Fruit fly (Drosophila melanogaster) whole organism, adult: ENCODE measurements around the gene amx.
A peak's percentile ranks its signal among the peaks of the same experiment; 100 is the strongest.

Source experiments
- CG11617 ChIP-seq: fragments of 200-800 bp; sonication (Bioruptor generic); optimal IDR thresholded peaks from 2 replicates; lab custom pipeline; 2017; ENCODE audit warnings: mild to moderate bottlenecking, missing biosample characterization, missing genetic modification reagents, missing genetic modification characterization
- CG12768 ChIP-seq: fragments of 200-800 bp; sonication (Bioruptor generic); optimal IDR thresholded peaks from 2 replicates; lab custom pipeline; 2017; ENCODE audit warnings: missing biosample characterization, missing genetic modification characterization, mild to moderate bottlenecking, moderate library complexity, missing genetic modification reagents
- CG14711 ChIP-seq: fragments of 200-800 bp; sonication (Bioruptor generic); optimal IDR thresholded peaks from 2 replicates; lab custom pipeline; 2018; ENCODE audit warnings: missing biosample characterization, mild to moderate bottlenecking, missing genetic modification characterization, moderate library complexity
- CG1620 ChIP-seq: fragments of 200-800 bp; sonication (Bioruptor generic); optimal IDR thresholded peaks from 2 replicates; lab custom pipeline; 2016; ENCODE audit warnings: missing biosample characterization, missing genetic modification characterization
- CG33017 ChIP-seq: fragments of 200-800 bp; sonication (Bioruptor generic); optimal IDR thresholded peaks from 2 replicates; lab custom pipeline; 2018; ENCODE audit warnings: missing biosample characterization, mild to moderate bottlenecking, missing genetic modification characterization, moderate library complexity
- CG5204 ChIP-seq: fragments of 200-800 bp; sonication (Bioruptor generic); optimal IDR thresholded peaks from 2 replicates; lab custom pipeline; 2016; ENCODE audit warnings: missing biosample characterization, missing genetic modification characterization
- CG7045 ChIP-seq: fragments of 200-800 bp; sonication (Bioruptor generic); optimal IDR thresholded peaks from 2 replicates; lab custom pipeline; 2017; ENCODE audit warnings: missing biosample characterization, mild to moderate bottlenecking, missing genetic modification characterization
- CG7101 ChIP-seq: fragments of 200-800 bp; sonication (Bioruptor generic); optimal IDR thresholded peaks from 2 replicates; lab custom pipeline; 2018; ENCODE audit warnings: missing biosample characterization, mild to moderate bottlenecking, missing genetic modification characterization, moderate library complexity
- Clk ChIP-seq: fragments of 200-800 bp; sonication (Bioruptor generic); optimal IDR thresholded peaks from 2 replicates; lab custom pipeline; 2017; ENCODE audit warnings: missing biosample characterization, missing genetic modification characterization
- Crg-1 ChIP-seq: fragments of 200-800 bp; sonication (Bioruptor generic); optimal IDR thresholded peaks from 2 replicates; lab custom pipeline; 2016; ENCODE audit warnings: missing biosample characterization, missing genetic modification characterization
- Hr96 ChIP-seq: fragments of 200-800 bp; sonication (Bioruptor generic); optimal IDR thresholded peaks from 2 replicates; lab custom pipeline; 2016; ENCODE audit warnings: missing biosample characterization, missing genetic modification characterization
- Mnt ChIP-seq: fragments of 200-800 bp; sonication (Bioruptor generic); optimal IDR thresholded peaks from 2 replicates; lab custom pipeline; 2016; ENCODE audit warnings: missing biosample characterization, mild to moderate bottlenecking, missing genetic modification characterization
- bab1 ChIP-seq: fragments of 200-800 bp; sonication (Bioruptor generic); optimal IDR thresholded peaks from 3 replicates; lab custom pipeline; 2019; ENCODE audit warnings: missing biosample characterization, mild to moderate bottlenecking, missing genetic modification characterization, moderate library complexity
- cic ChIP-seq: fragments of 200-800 bp; sonication (Bioruptor generic); optimal IDR thresholded peaks from 2 replicates; lab custom pipeline; 2017; ENCODE audit warnings: missing biosample characterization, mild to moderate bottlenecking, missing genetic modification characterization, moderate library complexity
- cnc ChIP-seq, 2 experiments: fragments of >200 bp; optimal IDR thresholded peaks; 2 replicates each; lab custom pipeline; 2017
- kay ChIP-seq: fragments of 200-800 bp; sonication (Bioruptor generic); peaks from one replicate; lab custom pipeline; 2016; ENCODE audit warnings: missing biosample characterization, missing genetic modification characterization, borderline replicate concordance
- ovo ChIP-seq: fragments of 200-800 bp; sonication (Bioruptor generic); optimal IDR thresholded peaks from 2 replicates; lab custom pipeline; 2016; ENCODE audit warnings: missing biosample characterization, missing genetic modification characterization
- pad ChIP-seq: fragments of 200-800 bp; sonication (Bioruptor generic); optimal IDR thresholded peaks from 3 replicates; lab custom pipeline; 2017; ENCODE audit warnings: missing biosample characterization, missing genetic modification characterization, mild to moderate bottlenecking, moderate library complexity, missing genetic modification reagents
- tj ChIP-seq: fragments of 200-800 bp; sonication (Bioruptor generic); optimal IDR thresholded peaks from 3 replicates; lab custom pipeline; 2017; ENCODE audit warnings: missing biosample characterization, mild to moderate bottlenecking, missing genetic modification characterization, moderate library complexity
- toe ChIP-seq: fragments of 200-800 bp; sonication (Bioruptor generic); optimal IDR thresholded peaks from 2 replicates; lab custom pipeline; 2016; ENCODE audit warnings: missing biosample characterization, missing genetic modification characterization

The amx gene

dm6 chrX:9282783-9283289 lies 35.7 kb upstream of the amx start, which contains the start of gene c11.1:
Gene c11.1, minus strand, starts transcription at chrX:9283117.
- TF ChIP-seq Clk (GFP tag; lab: Kevin White, UChicago), result no peak
- TF ChIP-seq Hr96 (GFP tag; lab: Kevin White, UChicago), result no peak
- TF ChIP-seq CG7045 (GFP tag; lab: Kevin White, UChicago), result no peak
- no peak for TF ChIP-seq cnc (optimal IDR thresholded peaks at IDR 0.05; lab: Kevin White, UChicago)
- no peak for TF ChIP-seq CG14711 (tag; lab: Kevin White, UChicago)
- peak; percentile 56 for TF ChIP-seq Mnt (GFP tag; lab: Kevin White, UChicago)
- no peak for TF ChIP-seq CG5204 (GFP tag; lab: Kevin White, UChicago)
- no peak for TF ChIP-seq kay (GFP tag; lab: Kevin White, UChicago)
- no peak for TF ChIP-seq cic
- no peak for TF ChIP-seq CG33017 (tag; lab: Kevin White, UChicago)
- TF ChIP-seq pad (GFP tag; lab: Kevin White, UChicago), result no peak
- TF ChIP-seq bab1, result peak; percentile 49
- TF ChIP-seq CG7101 (tag; lab: Kevin White, UChicago), result no peak
- TF ChIP-seq Crg-1 (GFP tag; lab: Kevin White, UChicago), result no peak
- TF ChIP-seq tj (GFP tag; lab: Kevin White, UChicago), result peak; percentile 9

dm6 chrX:9281998-9282644 lies 35.0 kb upstream of the amx start:
- no peak for TF ChIP-seq Crg-1 (GFP tag; lab: Kevin White, UChicago)
- TF ChIP-seq CG7101 (tag; lab: Kevin White, UChicago), result no peak
- no peak for TF ChIP-seq ovo
- TF ChIP-seq pad (GFP tag; lab: Kevin White, UChicago), result peak; percentile 40
- TF ChIP-seq CG5204 (GFP tag; lab: Kevin White, UChicago), result no peak
- TF ChIP-seq cnc (optimal IDR thresholded peaks at IDR 0.05; lab: Kevin White, UChicago), result no peak
- TF ChIP-seq CG1620 (GFP tag; lab: Kevin White, UChicago), result no peak
- TF ChIP-seq CG14711 (tag; lab: Kevin White, UChicago), result no peak

- no peak for TF ChIP-seq kay (GFP tag; lab: Kevin White, UChicago)
- TF ChIP-seq toe (GFP tag; lab: Kevin White, UChicago), result no peak
- TF ChIP-seq cic, result no peak
- TF ChIP-seq Hr96 (GFP tag; lab: Kevin White, UChicago), result no peak
- no peak for TF ChIP-seq CG7045 (GFP tag; lab: Kevin White, UChicago)
- TF ChIP-seq CG14711 (tag; lab: Kevin White, UChicago), result no peak
- no peak for TF ChIP-seq CG33017 (tag; lab: Kevin White, UChicago)
- TF ChIP-seq tj (GFP tag; lab: Kevin White, UChicago), result no peak
- TF ChIP-seq CG12768 (GFP tag; lab: Kevin White, UChicago), result no peak
- TF ChIP-seq CG11617 (GFP tag; lab: Kevin White, UChicago), result no peak
- no peak for TF ChIP-seq Mnt (GFP tag; lab: Kevin White, UChicago)
- TF ChIP-seq bab1, result no peak
- TF ChIP-seq pad (GFP tag; lab: Kevin White, UChicago), result no peak
These were observed 25.8 kb upstream of the amx start, which contains the start of the genes Cfp1 and Aladin for dm6 chrX:9272830-9273507. Gene Cfp1, minus strand, starts transcription at chrX:9272960. Gene Aladin, plus strand, starts transcription at chrX:9273413.

dm6 chrX:9269825-9270224 lies 22.7 kb upstream of the amx start, which contains the start of gene CG17440:
Gene CG17440, minus strand, starts transcription at chrX:9269925.
- TF ChIP-seq Hr96 (GFP tag; lab: Kevin White, UChicago), result no peak
- TF ChIP-seq CG5204 (GFP tag; lab: Kevin White, UChicago), result no peak
- no peak for TF ChIP-seq CG11617 (GFP tag; lab: Kevin White, UChicago)
- no peak for TF ChIP-seq CG1620 (GFP tag; lab: Kevin White, UChicago)
- no peak for TF ChIP-seq CG7045 (GFP tag; lab: Kevin White, UChicago)
- no peak for TF ChIP-seq bab1
- TF ChIP-seq toe (GFP tag; lab: Kevin White, UChicago), result no peak
- no peak for TF ChIP-seq cnc (optimal IDR thresholded peaks at IDR 0.05; lab: Kevin White, UChicago)
- no peak for TF ChIP-seq cic
- no peak for TF ChIP-seq Mnt (GFP tag; lab: Kevin White, UChicago)
- no peak for TF ChIP-seq Clk (GFP tag; lab: Kevin White, UChicago)
- no peak for TF ChIP-seq CG12768 (GFP tag; lab: Kevin White, UChicago)
- no peak for TF ChIP-seq Crg-1 (GFP tag; lab: Kevin White, UChicago)
- no peak for TF ChIP-seq CG14711 (tag; lab: Kevin White, UChicago)
- no peak for TF ChIP-seq pad (GFP tag; lab: Kevin White, UChicago)
- TF ChIP-seq ovo, result no peak
- no peak for TF ChIP-seq CG7101 (tag; lab: Kevin White, UChicago)
- TF ChIP-seq CG33017 (tag; lab: Kevin White, UChicago), result no peak

- no peak for TF ChIP-seq CG33017 (tag; lab: Kevin White, UChicago)
These were observed 20.5 kb upstream of the amx start, which contains the start of gene Erk7 for dm6 chrX:9267598-9267997. Gene Erk7, minus strand, starts transcription at chrX:9267698.

dm6 chrX:9266082-9266481 lies 18.9 kb upstream of the amx start:
- TF ChIP-seq Mnt (GFP tag; lab: Kevin White, UChicago) (no peak), tj (GFP tag; lab: Kevin White, UChicago) (no peak), CG14711 (tag; lab: Kevin White, UChicago) (no peak), CG7045 (GFP tag; lab: Kevin White, UChicago) (no peak), CG33017 (tag; lab: Kevin White, UChicago) (no peak), Crg-1 (GFP tag; lab: Kevin White, UChicago) (no peak), bab1 (no peak), Hr96 (GFP tag; lab: Kevin White, UChicago) (no peak), cnc (optimal IDR thresholded peaks at IDR 0.05; lab: Kevin White, UChicago) (no peak), CG1620 (GFP tag; lab: Kevin White, UChicago) (no peak), pad (GFP tag; lab: Kevin White, UChicago) (no peak)
